Worm (Caenorhabditis elegans): ENCODE data around the gene ZC374.2.
A peak's percentile ranks its signal among the peaks of the same experiment; 100 is the strongest.

Gene ZC374.2

DNA sequence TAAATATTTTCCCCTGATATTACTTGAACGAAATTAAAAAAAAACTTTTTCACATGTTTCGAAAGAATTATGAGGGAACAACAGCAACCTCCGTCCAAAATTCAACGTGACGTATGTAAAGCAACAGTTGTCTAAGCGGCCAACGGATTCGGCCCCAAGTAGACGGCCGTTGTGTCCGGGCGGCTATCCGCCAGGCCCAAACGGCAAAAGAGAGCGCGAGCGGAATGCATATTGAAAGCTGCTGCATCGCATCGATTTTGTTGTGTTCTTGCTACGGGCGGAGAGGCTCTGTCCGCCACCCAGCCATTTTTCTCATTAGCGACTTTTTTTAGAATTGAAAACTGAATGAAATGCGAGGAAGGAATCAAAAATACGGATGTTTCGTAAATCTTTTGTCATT is 32.0 kb upstream of the ZC374.2 start:
- TF ChIP-seq pes-1 (GFP tag; IDR thresholded peaks at IDR 0.05) (no peak), hmg-4 (GFP tag; optimal IDR thresholded peaks at IDR 0.05) (no peak), F13C5.2 (tag; optimal IDR thresholded peaks at IDR 0.05) (no peak), flt-1 (GFP tag; IDR thresholded peaks at IDR 0.05) (no peak), tra-4 (tag; optimal IDR thresholded peaks at IDR 0.05) (no peak), ceh-36 (tag; optimal IDR thresholded peaks at IDR 0.05) (no peak), B0310.2 (tag; optimal IDR thresholded peaks at IDR 0.05) (no peak), ama-1 (optimal IDR thresholded peaks at IDR 0.05) (no peak), tbx-11 (GFP tag; IDR thresholded peaks at IDR 0.05) (no peak), sea-1 (GFP tag; conservative IDR thresholded peaks at IDR 0.05) (no peak), tbx-37 (GFP tag; conservative IDR thresholded peaks at IDR 0.05) (no peak), ceh-13 (GFP tag; optimal IDR thresholded peaks at IDR 0.05) (no peak), ets-7 (tag; optimal IDR thresholded peaks at IDR 0.05) (no peak), aly-1 (tag; optimal IDR thresholded peaks at IDR 0.05) (no peak), scrt-1 (GFP tag; IDR thresholded peaks at IDR 0.05) (no peak)

DNA sequence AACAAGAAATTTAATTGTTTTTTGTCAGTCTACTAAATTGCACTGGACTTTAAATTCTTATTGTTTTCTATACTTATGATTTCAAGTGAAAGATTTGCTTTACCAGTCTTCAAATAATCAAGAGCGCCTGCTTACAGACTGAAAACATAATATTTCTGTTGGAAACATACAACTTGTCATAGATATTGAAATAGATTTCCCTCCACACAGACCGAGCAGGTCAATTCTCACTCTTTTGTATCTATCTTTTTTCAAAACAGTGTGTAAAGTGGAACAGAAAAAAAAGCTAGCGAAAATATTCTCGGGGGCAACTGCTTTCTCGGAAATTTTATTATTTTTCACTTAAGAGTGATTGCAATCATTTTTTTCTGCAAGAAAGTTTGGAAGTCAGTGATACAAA is 31.4 kb upstream of the ZC374.2 start:
- no peak for TF ChIP-seq sea-1 (GFP tag; conservative IDR thresholded peaks at IDR 0.05)
- no peak for TF ChIP-seq ceh-13 (GFP tag; optimal IDR thresholded peaks at IDR 0.05)
- no peak for TF ChIP-seq hmbx-1 (tag; optimal IDR thresholded peaks at IDR 0.05)
- no peak for TF ChIP-seq ets-7 (tag; optimal IDR thresholded peaks at IDR 0.05)
- no peak for TF ChIP-seq ama-1 (optimal IDR thresholded peaks at IDR 0.05)

DNA sequence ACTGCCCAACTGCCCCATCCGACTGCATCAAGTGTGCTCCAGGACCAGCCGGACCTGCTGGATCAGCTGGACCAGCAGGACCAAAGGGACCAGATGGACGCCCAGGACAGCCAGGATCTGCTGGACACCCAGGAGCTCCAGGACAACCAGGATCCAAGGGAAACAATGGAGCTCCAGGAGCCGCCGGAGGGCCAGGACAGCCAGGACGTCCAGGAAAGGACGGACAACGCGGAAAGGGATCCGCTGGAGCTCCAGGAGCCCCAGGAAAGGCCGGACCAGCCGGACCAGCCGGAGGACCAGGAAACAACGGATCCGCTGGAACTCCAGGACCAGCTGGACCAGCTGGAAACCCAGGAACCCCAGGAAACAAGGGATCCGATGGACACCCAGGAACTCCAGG is 30.9 kb upstream of the ZC374.2 start:
- TF ChIP-seq pes-1 (GFP tag; IDR thresholded peaks at IDR 0.05) (no peak), B0310.2 (tag; optimal IDR thresholded peaks at IDR 0.05) (no peak), scrt-1 (GFP tag; IDR thresholded peaks at IDR 0.05) (no peak), hmg-4 (GFP tag; optimal IDR thresholded peaks at IDR 0.05) (no peak), tra-4 (tag; optimal IDR thresholded peaks at IDR 0.05) (no peak)

DNA sequence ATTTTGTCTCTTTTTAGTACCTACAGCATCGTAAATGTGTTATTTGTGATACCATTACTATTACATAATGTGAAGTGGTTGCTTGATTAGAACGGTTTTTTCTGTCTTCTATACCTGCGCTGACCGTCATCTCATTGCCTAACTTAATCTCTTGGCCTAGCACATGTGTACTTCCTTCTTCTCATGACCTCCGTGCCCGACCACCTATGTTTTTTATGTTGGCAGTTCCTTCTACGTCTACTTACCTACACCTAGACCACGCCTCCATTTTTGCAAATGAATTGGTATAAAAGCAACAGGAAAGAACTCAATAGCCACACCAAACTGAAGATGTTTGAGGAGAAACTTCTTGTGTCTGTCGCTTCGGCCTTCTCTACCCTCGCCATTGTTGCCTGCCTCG is 30.1 kb upstream of the ZC374.2 start, which contains the start of gene col-176:
Gene col-176 (plus strand): TSS at position 301 of the 400 bp plus-strand sequence.
- no peak for TF ChIP-seq tbx-11 (GFP tag; IDR thresholded peaks at IDR 0.05)
- TF ChIP-seq hmg-4 (GFP tag; optimal IDR thresholded peaks at IDR 0.05): no peak
- no peak for TF ChIP-seq tbx-37 (GFP tag; conservative IDR thresholded peaks at IDR 0.05)
- no peak for TF ChIP-seq sea-1 (GFP tag; conservative IDR thresholded peaks at IDR 0.05)
- no peak for TF ChIP-seq aly-1 (tag; optimal IDR thresholded peaks at IDR 0.05)
- TF ChIP-seq hmbx-1 (tag; optimal IDR thresholded peaks at IDR 0.05): no peak
- no peak for TF ChIP-seq F13C5.2 (tag; optimal IDR thresholded peaks at IDR 0.05)
- TF ChIP-seq hnd-1 (tag; optimal IDR thresholded peaks at IDR 0.05): no peak
- no peak for TF ChIP-seq flt-1 (GFP tag; IDR thresholded peaks at IDR 0.05)
- no peak for TF ChIP-seq tra-4 (tag; optimal IDR thresholded peaks at IDR 0.05)
- no peak for TF ChIP-seq scrt-1 (GFP tag; IDR thresholded peaks at IDR 0.05)
- no peak for TF ChIP-seq pes-1 (GFP tag; IDR thresholded peaks at IDR 0.05)
- TF ChIP-seq B0310.2 (tag; optimal IDR thresholded peaks at IDR 0.05): no peak

DNA sequence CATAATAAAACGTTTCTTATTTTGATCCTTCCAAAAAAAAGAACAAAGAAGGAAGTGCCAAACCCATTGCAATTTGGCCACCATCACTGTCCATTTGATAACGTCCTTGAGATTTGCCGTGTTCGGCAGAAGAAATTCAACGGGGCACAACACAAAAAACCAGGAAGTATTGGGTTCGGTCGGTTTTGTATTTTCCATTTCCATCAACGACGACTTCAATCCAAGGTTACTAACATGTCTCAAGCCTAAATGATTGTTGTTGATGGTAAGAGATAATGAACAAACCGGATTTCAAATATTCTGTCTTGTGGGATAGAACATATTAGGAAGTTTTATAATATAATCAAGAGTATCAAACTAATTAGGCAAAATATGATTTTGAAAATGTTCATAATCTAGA is 29.1 kb upstream of the ZC374.2 start:
- TF ChIP-seq tbx-11 (GFP tag; IDR thresholded peaks at IDR 0.05): no peak
- TF ChIP-seq sea-1 (GFP tag; conservative IDR thresholded peaks at IDR 0.05): no peak
- TF ChIP-seq tbx-37 (GFP tag; conservative IDR thresholded peaks at IDR 0.05): no peak
- TF ChIP-seq ceh-13 (GFP tag; optimal IDR thresholded peaks at IDR 0.05): no peak
- no peak for TF ChIP-seq hnd-1 (tag; optimal IDR thresholded peaks at IDR 0.05)
- no peak for TF ChIP-seq F13C5.2 (tag; optimal IDR thresholded peaks at IDR 0.05)
- TF ChIP-seq pes-1 (GFP tag; IDR thresholded peaks at IDR 0.05): no peak
- TF ChIP-seq aly-1 (tag; optimal IDR thresholded peaks at IDR 0.05): no peak
- TF ChIP-seq tra-4 (tag; optimal IDR thresholded peaks at IDR 0.05): no peak
- no peak for TF ChIP-seq flt-1 (GFP tag; IDR thresholded peaks at IDR 0.05)
- no peak for TF ChIP-seq ama-1 (optimal IDR thresholded peaks at IDR 0.05)
- no peak for TF ChIP-seq B0310.2 (tag; optimal IDR thresholded peaks at IDR 0.05)
- TF ChIP-seq hmbx-1 (tag; optimal IDR thresholded peaks at IDR 0.05): no peak
- TF ChIP-seq ceh-36 (tag; optimal IDR thresholded peaks at IDR 0.05): no peak
- TF ChIP-seq hmg-4 (GFP tag; optimal IDR thresholded peaks at IDR 0.05): no peak
- no peak for TF ChIP-seq ets-7 (tag; optimal IDR thresholded peaks at IDR 0.05)
- TF ChIP-seq scrt-1 (GFP tag; IDR thresholded peaks at IDR 0.05): no peak

DNA sequence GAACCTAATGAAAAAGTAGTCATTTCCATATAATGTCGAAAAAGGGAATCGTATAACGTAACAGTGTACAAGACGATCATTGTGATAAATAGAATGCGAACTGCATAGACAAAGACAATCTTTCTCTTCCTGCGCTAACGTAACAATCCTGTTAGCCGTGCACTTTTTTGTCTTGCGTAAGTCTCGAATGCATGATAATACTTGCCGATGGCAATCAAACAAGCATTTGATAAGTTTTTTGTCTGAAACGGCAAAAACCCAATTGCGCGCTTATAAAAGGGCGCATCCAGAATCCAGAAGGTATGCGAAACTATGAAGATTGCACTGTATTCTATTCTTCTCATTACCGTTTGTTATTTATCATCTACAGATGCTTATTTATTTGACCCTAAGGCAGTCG is 27.8 kb upstream of the ZC374.2 start, which contains the start of gene dao-4:
Gene dao-4 (plus strand): TSS at position 301 of the 400 bp plus-strand sequence.
- no peak for TF ChIP-seq tra-4 (tag; optimal IDR thresholded peaks at IDR 0.05)
- TF ChIP-seq ets-7 (tag; optimal IDR thresholded peaks at IDR 0.05): no peak
- TF ChIP-seq hmbx-1 (tag; optimal IDR thresholded peaks at IDR 0.05): no peak
- no peak for TF ChIP-seq tbx-37 (GFP tag; conservative IDR thresholded peaks at IDR 0.05)
- no peak for TF ChIP-seq pes-1 (GFP tag; IDR thresholded peaks at IDR 0.05)
- no peak for TF ChIP-seq sea-1 (GFP tag; conservative IDR thresholded peaks at IDR 0.05)
- no peak for TF ChIP-seq ceh-36 (tag; optimal IDR thresholded peaks at IDR 0.05)
- no peak for TF ChIP-seq ceh-13 (GFP tag; optimal IDR thresholded peaks at IDR 0.05)
- TF ChIP-seq scrt-1 (GFP tag; IDR thresholded peaks at IDR 0.05): no peak
- no peak for TF ChIP-seq B0310.2 (tag; optimal IDR thresholded peaks at IDR 0.05)
- TF ChIP-seq hmg-4 (GFP tag; optimal IDR thresholded peaks at IDR 0.05): no peak
- TF ChIP-seq F13C5.2 (tag; optimal IDR thresholded peaks at IDR 0.05): no peak
- TF ChIP-seq aly-1 (tag; optimal IDR thresholded peaks at IDR 0.05): no peak
- no peak for TF ChIP-seq flt-1 (GFP tag; IDR thresholded peaks at IDR 0.05)
- no peak for TF ChIP-seq tbx-11 (GFP tag; IDR thresholded peaks at IDR 0.05)
- TF ChIP-seq ama-1 (optimal IDR thresholded peaks at IDR 0.05): no peak
- TF ChIP-seq hnd-1 (tag; optimal IDR thresholded peaks at IDR 0.05): no peak

DNA sequence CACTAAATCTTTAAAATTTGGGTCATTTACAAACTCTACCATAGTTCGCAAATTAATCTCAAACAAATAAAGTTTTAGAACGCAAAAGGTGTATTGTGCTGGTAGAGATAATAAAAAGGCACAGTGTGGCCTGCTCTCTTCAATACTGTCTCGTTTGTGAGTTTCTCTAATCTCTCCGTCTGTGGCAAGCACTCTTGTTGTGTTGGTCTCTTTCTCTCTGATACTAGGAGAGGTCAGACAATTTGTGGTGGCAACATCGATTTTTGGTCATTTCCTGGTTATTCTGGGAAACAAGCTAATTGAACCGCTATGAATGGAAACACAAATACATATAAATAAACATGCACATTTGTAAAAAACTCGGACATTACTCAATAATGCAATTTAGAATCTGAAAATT is 27.0 kb upstream of the ZC374.2 start, which contains the start of gene ZC373.5:
Gene ZC373.5 (minus strand): TSS at position 159 of the 400 bp plus-strand sequence.
- TF ChIP-seq hmg-4 (GFP tag; optimal IDR thresholded peaks at IDR 0.05) (peak; percentile 43), ama-1 (optimal IDR thresholded peaks at IDR 0.05) (no peak)

ce11 chrX:10069692-10070091 is 22.5 kb upstream of the ZC374.2 start, which contains the start of gene mlck-1:
Gene mlck-1 (minus strand): TSS chrX:10069792.
- TF ChIP-seq tbx-11 (GFP tag; IDR thresholded peaks at IDR 0.05) (no peak), aly-1 (tag; optimal IDR thresholded peaks at IDR 0.05) (no peak), ceh-13 (GFP tag; optimal IDR thresholded peaks at IDR 0.05) (no peak), tra-4 (tag; optimal IDR thresholded peaks at IDR 0.05) (no peak), ama-1 (optimal IDR thresholded peaks at IDR 0.05) (no peak), flt-1 (GFP tag; IDR thresholded peaks at IDR 0.05) (no peak)

Data from whole organism, early embryonic.